Worm (Caenorhabditis elegans): ENCODE data around the gene dyn-1.
A peak's percentile ranks its signal among the peaks of the same experiment; 100 is the strongest.

The dyn-1 gene

DNA sequence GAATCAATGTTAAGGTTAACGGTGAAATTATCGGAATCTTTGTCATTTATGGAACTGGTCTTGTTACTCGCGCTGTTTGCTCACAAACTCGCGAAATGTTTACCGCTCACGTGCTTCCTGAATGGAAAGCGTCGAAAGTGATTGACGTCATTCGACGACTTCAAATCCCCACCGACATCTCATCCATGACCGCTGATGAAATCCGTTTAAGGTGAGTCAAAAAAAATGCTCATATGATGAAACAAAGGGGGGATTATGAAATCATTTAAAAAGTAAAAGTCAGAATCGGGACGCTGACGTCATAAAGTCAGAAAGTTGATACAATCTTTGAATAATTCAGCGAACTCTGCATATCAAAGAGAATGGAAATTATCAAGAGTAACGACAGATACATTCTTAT lies 39.9 kb downstream of the dyn-1 start:
- TF ChIP-seq unc-62 (GFP tag; optimal IDR thresholded peaks at IDR 0.05) (no peak), peb-1 (tag; optimal IDR thresholded peaks at IDR 0.05) (no peak), sma-9 (GFP tag; optimal IDR thresholded peaks at IDR 0.05) (peak; percentile 27), sma-9 (tag; optimal IDR thresholded peaks at IDR 0.05) (no peak), crh-2 (tag; optimal IDR thresholded peaks at IDR 0.05) (no peak), nhr-77 (tag; optimal IDR thresholded peaks at IDR 0.05) (no peak), F13H6.1 (tag; optimal IDR thresholded peaks at IDR 0.05) (no peak), egl-27 (tag; optimal IDR thresholded peaks at IDR 0.05) (no peak), unc-39 (tag; optimal IDR thresholded peaks at IDR 0.05) (no peak), blmp-1 (tag; optimal IDR thresholded peaks at IDR 0.05; ENCODE audit: insufficient read depth) (no peak), ZK546.5 (tag; optimal IDR thresholded peaks at IDR 0.05) (no peak), skn-1 (tag; optimal IDR thresholded peaks at IDR 0.05) (no peak), nhr-25 (tag; optimal IDR thresholded peaks at IDR 0.05) (no peak), aly-2 (tag; optimal IDR thresholded peaks at IDR 0.05) (no peak), ceh-82 (tag; optimal IDR thresholded peaks at IDR 0.05) (no peak), sma-3 (GFP tag; optimal IDR thresholded peaks at IDR 0.05) (no peak), Y55F3AM.14 (GFP tag; optimal IDR thresholded peaks at IDR 0.05) (no peak), nhr-12 (tag; optimal IDR thresholded peaks at IDR 0.05) (no peak), mbf-1 (tag; optimal IDR thresholded peaks at IDR 0.05) (no peak), dmd-4 (tag; optimal IDR thresholded peaks at IDR 0.05) (no peak), lin-11 (tag; optimal IDR thresholded peaks at IDR 0.05) (no peak), nhr-11 (tag; optimal IDR thresholded peaks at IDR 0.05) (no peak), nhr-129 (tag; optimal IDR thresholded peaks at IDR 0.05) (peak; percentile 48), unc-55 (GFP tag; optimal IDR thresholded peaks at IDR 0.05) (peak; percentile 23), ama-1 (optimal IDR thresholded peaks at IDR 0.05) (no peak), fos-1 (tag; optimal IDR thresholded peaks at IDR 0.05) (no peak), nhr-23 (tag; optimal IDR thresholded peaks at IDR 0.05) (no peak), lin-39 (tag; optimal IDR thresholded peaks at IDR 0.05) (no peak), mab-5 (tag; optimal IDR thresholded peaks at IDR 0.05) (no peak), C34F6.9 (tag; optimal IDR thresholded peaks at IDR 0.05) (peak; percentile 32), ceh-16 (tag; optimal IDR thresholded peaks at IDR 0.05) (no peak), lin-13 (GFP tag; optimal IDR thresholded peaks at IDR 0.05) (no peak), ztf-4 (tag; optimal IDR thresholded peaks at IDR 0.05) (peak; percentile 37), mdl-1 (tag; optimal IDR thresholded peaks at IDR 0.05) (no peak), elt-3 (tag; optimal IDR thresholded peaks at IDR 0.05) (no peak), nhr-21 (tag; optimal IDR thresholded peaks at IDR 0.05) (peak; percentile 6), nhr-237 (tag; optimal IDR thresholded peaks at IDR 0.05) (no peak), ztf-1 (GFP tag; conservative IDR thresholded peaks at IDR 0.05) (no peak), lsy-2 (tag; optimal IDR thresholded peaks at IDR 0.05) (peak in 1 of 2 experiments; percentile 30), ztf-11 (tag; optimal IDR thresholded peaks at IDR 0.05) (no peak), alr-1 (tag; optimal IDR thresholded peaks at IDR 0.05) (no peak), snpc-4 (tag; optimal IDR thresholded peaks at IDR 0.05) (no peak), nhr-6 (tag; optimal IDR thresholded peaks at IDR 0.05) (no peak), R02D3.7 (tag; optimal IDR thresholded peaks at IDR 0.05) (no peak), zag-1 (tag; optimal IDR thresholded peaks at IDR 0.05) (no peak), nhr-10 (tag; optimal IDR thresholded peaks at IDR 0.05) (no peak), gmeb-1 (tag; optimal IDR thresholded peaks at IDR 0.05) (no peak), sem-4 (tag; optimal IDR thresholded peaks at IDR 0.05) (no peak), elt-1 (tag; optimal IDR thresholded peaks at IDR 0.05) (no peak)

DNA sequence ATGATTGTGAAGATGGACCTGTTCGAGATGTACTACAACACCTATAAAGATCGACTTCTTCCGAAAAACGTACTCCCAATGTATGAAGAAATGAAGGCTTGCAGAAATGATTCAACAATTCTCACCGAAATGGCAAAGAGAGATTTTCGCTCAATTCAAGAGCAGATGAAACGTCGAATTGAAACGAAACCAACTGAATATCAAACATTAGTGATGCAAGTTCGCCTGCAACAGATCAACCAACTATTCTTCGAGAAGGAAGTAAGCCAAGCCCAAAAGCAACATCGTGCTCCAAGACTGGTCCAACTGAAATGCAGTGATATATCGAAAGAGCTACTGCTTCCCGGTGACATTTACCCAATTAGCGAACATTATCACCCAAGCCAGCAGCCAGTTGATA lies 41.0 kb downstream of the dyn-1 start:
- TF ChIP-seq gmeb-1 (tag; optimal IDR thresholded peaks at IDR 0.05) (no peak), sma-9 (GFP tag; optimal IDR thresholded peaks at IDR 0.05) (peak; percentile 12), sma-9 (tag; optimal IDR thresholded peaks at IDR 0.05) (no peak), ceh-16 (tag; optimal IDR thresholded peaks at IDR 0.05) (no peak), unc-62 (GFP tag; optimal IDR thresholded peaks at IDR 0.05) (no peak), aly-2 (tag; optimal IDR thresholded peaks at IDR 0.05) (no peak)

Data from whole organism, L2 larva.